Worm (Caenorhabditis elegans) whole organism, midembryonic: ENCODE measurements around the gene F42A9.9.

Experiments
- T22C8.4 ChIP-seq: fragments of 200-800 bp; sonication (Bioruptor generic); IDR thresholded peaks from 2 replicates; pipeline ENCODE4 v1.3.6; 2022; ENCODE audit warnings: missing genetic modification characterization, missing compliant biosample characterization
- cog-1 ChIP-seq: sonication (generic microtip); optimal IDR thresholded peaks from 2 replicates; lab custom pipeline; 2016; ENCODE audit warnings: missing genetic modification characterization, missing compliant biosample characterization
- flt-1 ChIP-seq: fragments of 200-800 bp; sonication (Bioruptor generic); IDR thresholded peaks from 2 replicates; pipeline ENCODE4 v1.3.6; 2022; ENCODE audit warnings: missing genetic modification characterization, missing compliant biosample characterization
- klf-2 ChIP-seq: fragments of 200-800 bp; sonication (Bioruptor generic); conservative IDR thresholded peaks from 2 replicates; pipeline ENCODE4 v1.3.6; 2022; ENCODE audit warnings: missing genetic modification reagents, missing genetic modification characterization, missing compliant biosample characterization
- med-1 ChIP-seq: sonication (generic microtip); optimal IDR thresholded peaks from 2 replicates; lab custom pipeline; 2017; ENCODE audit warnings: missing genetic modification characterization, mild to moderate bottlenecking, missing compliant biosample characterization, antibody characterized with exemption, missing genetic modification reagents; ENCODE audit not compliant: insufficient read depth
- ref-1 ChIP-seq: fragments of 200-800 bp; sonication (Bioruptor generic); conservative IDR thresholded peaks from 2 replicates; pipeline ENCODE4 v1.3.6; 2022; ENCODE audit warnings: missing genetic modification reagents, missing genetic modification characterization, missing compliant biosample characterization
- tab-1 ChIP-seq: fragments of 200-800 bp; sonication (Bioruptor generic); IDR thresholded peaks from 2 replicates; pipeline ENCODE4 v1.3.6; 2022; ENCODE audit warnings: missing genetic modification characterization, missing compliant biosample characterization
- ztf-23 ChIP-seq: fragments of 200-800 bp; sonication (Bioruptor generic); IDR thresholded peaks from 2 replicates; pipeline ENCODE4 v1.3.6; 2022; ENCODE audit warnings: missing genetic modification reagents, missing genetic modification characterization, missing compliant biosample characterization
- ztf-29 ChIP-seq: fragments of 200-800 bp; sonication (Bioruptor generic); IDR thresholded peaks from 2 replicates; pipeline ENCODE4 v1.3.6; 2022; ENCODE audit warnings: missing genetic modification reagents, missing genetic modification characterization, missing compliant biosample characterization

F42A9.9 gene

ce11 chrIV:8638761-8639160 lies at the start of gene F42A9.9:
Gene F42A9.9 (minus strand): TSS chrIV:8638861.
- no peak for TF ChIP-seq klf-2 (GFP tag; lab: Robert Waterston, UW)
- no peak for TF ChIP-seq ztf-23
- TF ChIP-seq med-1 (GFP tag; lab: Kevin White, UChicago), result no peak
- TF ChIP-seq flt-1 (GFP tag; lab: Robert Waterston, UW), result no peak
- no peak for TF ChIP-seq T22C8.4 (GFP tag; lab: Robert Waterston, UW)

DNA sequence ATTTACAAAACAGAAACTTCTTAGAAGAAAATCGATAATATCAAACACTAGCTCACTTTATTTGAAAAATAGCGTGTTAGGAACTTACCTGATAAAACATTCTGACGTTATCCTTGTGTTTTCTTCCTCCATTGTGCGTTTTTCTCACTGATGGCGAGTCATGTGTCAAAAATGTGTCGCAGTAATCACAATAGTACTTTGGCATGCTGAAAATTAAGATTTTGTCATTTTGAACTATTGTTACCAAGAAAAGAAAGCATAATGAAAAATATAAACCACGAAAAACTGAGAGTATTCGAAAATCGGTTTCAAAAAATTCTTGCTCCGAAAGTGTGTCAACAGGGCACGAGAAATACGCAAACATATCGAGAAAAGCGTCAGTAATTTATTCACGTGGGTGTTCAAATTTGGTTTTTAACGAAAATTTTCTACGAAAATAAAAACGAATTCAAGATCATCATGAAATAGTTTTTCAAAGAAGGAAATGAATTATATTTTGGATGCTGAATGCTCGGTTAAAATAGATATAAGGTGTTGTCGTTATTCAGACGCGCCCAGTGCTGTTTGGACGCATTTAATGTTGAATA lies 49.0 kb upstream of the F42A9.9 start, which contains the start of gene snrp-3:
snrp-3 (minus strand) TSS at position 206 of the 587 bp plus-strand sequence.
- TF ChIP-seq klf-2 (GFP tag; lab: Robert Waterston, UW) (no peak), ztf-29 (GFP tag; lab: Robert Waterston, UW) (no peak), cog-1 (peak; percentile 37), flt-1 (GFP tag; lab: Robert Waterston, UW) (no peak), T22C8.4 (GFP tag; lab: Robert Waterston, UW) (peak; percentile 70; the same call in 1 of the 2 replicates)

DNA sequence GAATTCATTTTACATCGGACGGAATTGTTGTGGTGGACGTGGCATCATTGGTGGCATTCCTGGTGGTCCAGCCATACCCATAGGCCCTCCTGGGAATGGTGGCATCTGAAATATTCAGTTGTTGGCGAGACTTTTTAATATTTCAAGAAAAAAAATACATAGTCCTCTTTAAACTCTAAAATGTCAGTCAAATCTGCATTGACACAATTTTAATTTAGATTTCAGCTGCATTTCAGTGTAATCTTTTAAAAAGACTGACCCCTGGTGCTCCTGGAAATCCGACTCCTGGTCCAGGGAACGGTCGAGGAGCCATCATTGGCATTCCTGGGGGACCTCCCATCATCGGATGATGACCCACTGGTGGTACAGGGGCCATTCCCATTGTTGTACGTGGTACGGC lies 48.3 kb upstream of the F42A9.9 start:
- no peak for TF ChIP-seq ref-1 (GFP tag; lab: Robert Waterston, UW)
- TF ChIP-seq ztf-23, result no peak
- TF ChIP-seq flt-1 (GFP tag; lab: Robert Waterston, UW), result no peak
- TF ChIP-seq med-1 (GFP tag; lab: Kevin White, UChicago), result no peak
- TF ChIP-seq cog-1, result no peak
- TF ChIP-seq ztf-29 (GFP tag; lab: Robert Waterston, UW), result no peak
- TF ChIP-seq klf-2 (GFP tag; lab: Robert Waterston, UW), result no peak
- TF ChIP-seq T22C8.4 (GFP tag; lab: Robert Waterston, UW), result no peak
- TF ChIP-seq tab-1, result no peak

DNA sequence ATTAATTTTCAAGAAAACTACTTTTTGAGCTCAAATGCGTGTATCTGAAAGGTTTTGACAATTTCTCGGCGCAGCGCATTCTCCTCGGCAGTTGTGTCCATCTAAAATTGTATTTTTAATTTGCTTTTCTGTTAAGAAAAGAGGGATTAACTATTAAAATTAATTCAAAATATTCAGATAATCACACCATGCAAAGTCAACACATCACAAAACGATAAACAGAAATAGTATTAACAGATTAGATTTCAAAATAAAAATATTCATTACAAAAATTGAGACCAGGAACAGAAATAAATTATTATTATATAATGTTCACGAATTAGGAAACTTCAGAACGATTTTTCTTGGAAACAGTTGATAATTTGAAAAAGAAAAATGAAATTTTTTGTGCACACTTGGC lies 47.8 kb upstream of the F42A9.9 start, which contains the start of gene pole-2:
pole-2 (minus strand) TSS at position 101 of the 400 bp plus-strand sequence.
- no peak for TF ChIP-seq tab-1
- no peak for TF ChIP-seq ztf-29 (GFP tag; lab: Robert Waterston, UW)
- no peak for TF ChIP-seq ref-1 (GFP tag; lab: Robert Waterston, UW)
- no peak for TF ChIP-seq klf-2 (GFP tag; lab: Robert Waterston, UW)
- no peak for TF ChIP-seq cog-1
- no peak for TF ChIP-seq T22C8.4 (GFP tag; lab: Robert Waterston, UW)
- TF ChIP-seq ztf-23, result no peak
- no peak for TF ChIP-seq med-1 (GFP tag; lab: Kevin White, UChicago)

ce11 chrIV:8679225-8679624 lies 40.6 kb upstream of the F42A9.9 start, which contains the start of gene nlp-60:
Gene nlp-60 (minus strand): TSS chrIV:8679325.
- no peak for TF ChIP-seq cog-1
- TF ChIP-seq klf-2 (GFP tag; lab: Robert Waterston, UW), result no peak
- no peak for TF ChIP-seq ref-1 (GFP tag; lab: Robert Waterston, UW)
- no peak for TF ChIP-seq ztf-29 (GFP tag; lab: Robert Waterston, UW)
- TF ChIP-seq T22C8.4 (GFP tag; lab: Robert Waterston, UW), result no peak

DNA sequence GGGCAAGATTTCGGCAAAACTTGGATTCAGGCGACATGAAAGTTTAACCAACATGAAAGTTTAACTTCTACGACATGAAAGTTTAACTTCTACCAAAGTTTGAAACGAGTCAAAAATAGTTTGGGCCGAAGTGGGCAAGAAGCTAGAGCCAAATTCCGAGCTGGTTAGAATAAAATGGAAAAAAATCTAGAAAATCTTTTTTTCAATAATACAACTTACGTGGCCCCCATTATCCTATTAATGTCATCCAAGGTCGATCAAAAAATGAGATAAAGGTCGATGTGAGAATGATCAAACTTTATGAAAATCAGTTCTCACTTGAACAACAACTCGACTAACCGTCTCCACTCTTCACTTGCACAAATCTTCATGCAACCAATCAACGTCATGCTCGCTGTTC lies 38.6 kb upstream of the F42A9.9 start, which contains the start of gene F08B4.8:
F08B4.8 (plus strand) TSS at position 301 of the 400 bp plus-strand sequence.
- no peak for TF ChIP-seq T22C8.4 (GFP tag; lab: Robert Waterston, UW)
- TF ChIP-seq med-1 (GFP tag; lab: Kevin White, UChicago), result no peak
- TF ChIP-seq cog-1, result no peak
- TF ChIP-seq ztf-29 (GFP tag; lab: Robert Waterston, UW), result no peak
- TF ChIP-seq flt-1 (GFP tag; lab: Robert Waterston, UW), result no peak
- no peak for TF ChIP-seq ztf-23

DNA sequence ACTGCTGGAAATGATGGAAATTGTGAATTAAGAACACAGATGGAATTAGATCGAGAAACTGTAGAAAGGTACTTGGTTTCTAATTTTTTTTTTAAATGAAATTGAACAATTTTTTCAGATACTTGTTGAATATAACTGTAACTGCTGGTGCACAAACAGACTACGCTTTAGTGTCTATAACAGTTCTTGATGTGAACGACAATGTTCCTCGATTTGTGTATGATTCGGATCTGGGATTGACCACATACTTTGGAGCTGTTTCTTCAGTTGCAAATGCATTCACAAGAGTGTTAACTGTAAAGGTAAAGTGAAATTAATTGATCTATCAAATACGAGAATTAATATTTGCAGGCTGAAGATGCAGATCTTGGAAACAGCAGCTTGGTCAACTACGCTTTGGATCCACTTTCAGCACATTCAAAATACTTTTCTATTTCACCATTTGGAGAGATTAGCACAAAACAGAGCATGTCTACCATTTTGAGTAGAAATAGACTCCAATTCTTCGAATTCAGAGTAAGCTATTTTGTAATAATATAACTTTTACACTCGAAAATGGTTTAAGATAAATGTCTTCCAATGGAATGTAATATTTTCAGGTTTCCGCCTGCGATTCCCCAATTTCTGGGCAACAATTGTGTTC lies 35.2 kb upstream of the F42A9.9 start:
- TF ChIP-seq T22C8.4 (GFP tag; lab: Robert Waterston, UW) (no peak), klf-2 (GFP tag; lab: Robert Waterston, UW) (no peak), flt-1 (GFP tag; lab: Robert Waterston, UW) (no peak), cog-1 (no peak), med-1 (GFP tag; lab: Kevin White, UChicago) (no peak), ztf-23 (no peak), ztf-29 (GFP tag; lab: Robert Waterston, UW) (no peak), tab-1 (no peak), ref-1 (GFP tag; lab: Robert Waterston, UW) (no peak)

ce11 chrIV:8668635-8669034 lies 30.0 kb upstream of the F42A9.9 start, which contains the start of gene cdh-5:
Gene cdh-5 (plus strand): TSS chrIV:8668935.
- TF ChIP-seq ref-1 (GFP tag; lab: Robert Waterston, UW) (no peak), tab-1 (no peak), T22C8.4 (GFP tag; lab: Robert Waterston, UW) (no peak), ztf-23 (no peak), klf-2 (GFP tag; lab: Robert Waterston, UW) (no peak), flt-1 (GFP tag; lab: Robert Waterston, UW) (no peak), ztf-29 (GFP tag; lab: Robert Waterston, UW) (no peak), cog-1 (no peak), med-1 (GFP tag; lab: Kevin White, UChicago) (no peak)

- no peak for TF ChIP-seq flt-1 (GFP tag; lab: Robert Waterston, UW)
- no peak for TF ChIP-seq T22C8.4 (GFP tag; lab: Robert Waterston, UW)
- TF ChIP-seq ref-1 (GFP tag; lab: Robert Waterston, UW), result no peak
- no peak for TF ChIP-seq med-1 (GFP tag; lab: Kevin White, UChicago)
- no peak for TF ChIP-seq klf-2 (GFP tag; lab: Robert Waterston, UW)
- TF ChIP-seq ztf-23, result no peak
- no peak for TF ChIP-seq cog-1
- no peak for TF ChIP-seq tab-1
- no peak for TF ChIP-seq ztf-29 (GFP tag; lab: Robert Waterston, UW)
These were observed 27.1 kb upstream of the F42A9.9 start for ce11 chrIV:8665778-8666177.
